Fruit fly (Drosophila melanogaster): Measurements from ENCODE around the gene Fer1.
A peak's percentile ranks its signal among the peaks of the same experiment; 100 is the strongest.

Gene Fer1

dm6 chr3R:7108589-7109312 is 27.3 kb upstream of the Fer1 start (continued):
- TF ChIP-seq fd3F (GFP tag; optimal IDR thresholded peaks at IDR 0.05) (peak; percentile 52), CG1024 (GFP tag; IDR thresholded peaks at IDR 0.05) (no peak), CG4730 (GFP tag; IDR thresholded peaks at IDR 0.05) (no peak), Mrtf (GFP tag; IDR thresholded peaks at IDR 0.05) (no peak), pum (GFP tag; optimal IDR thresholded peaks at IDR 0.05) (peak; percentile 90), CG17186 (GFP tag; optimal IDR thresholded peaks at IDR 0.05) (peak; percentile 89), MESR4 (GFP tag; optimal IDR thresholded peaks at IDR 0.05) (peak; percentile 24), odd (GFP tag; optimal IDR thresholded peaks at IDR 0.05) (peak; percentile 86), D19A (tag; optimal IDR thresholded peaks at IDR 0.05) (peak; percentile 96), CG15073 (GFP tag; optimal IDR thresholded peaks at IDR 0.05) (peak; percentile 80), CG3838 (GFP tag; optimal IDR thresholded peaks at IDR 0.05) (peak; percentile 86), maf-S (GFP tag; optimal IDR thresholded peaks at IDR 0.05) (peak; percentile 72), tio (GFP tag; optimal IDR thresholded peaks at IDR 0.05) (peak; percentile 92), zfh1 (GFP tag; IDR thresholded peaks at IDR 0.05) (no peak), CG8478 (optimal IDR thresholded peaks at IDR 0.05) (no peak), CG2120 (GFP tag; optimal IDR thresholded peaks at IDR 0.05) (peak; percentile 48), Dbx (GFP tag; IDR thresholded peaks at IDR 0.05) (no peak), crp (GFP tag; optimal IDR thresholded peaks at IDR 0.05) (peak; percentile 41 to 60), HHEX (GFP tag; optimal IDR thresholded peaks at IDR 0.05) (peak; percentile 85), tap (tag; optimal IDR thresholded peaks at IDR 0.05) (peak; percentile 98), jigr1 (GFP tag; IDR thresholded peaks at IDR 0.05) (no peak), pnt (GFP tag; optimal IDR thresholded peaks at IDR 0.05) (peak; percentile 88), dysf (GFP tag; IDR thresholded peaks at IDR 0.05) (no peak), CG1233 (GFP tag; optimal IDR thresholded peaks at IDR 0.05) (peak; percentile 93), jumu (GFP tag; optimal IDR thresholded peaks at IDR 0.05) (peak; percentile 87), E2f2 (GFP tag; IDR thresholded peaks at IDR 0.05) (no peak), CG4707 (GFP tag; optimal IDR thresholded peaks at IDR 0.05) (peak; percentile 89), scrt (GFP tag; optimal IDR thresholded peaks at IDR 0.05) (peak; percentile 78), Drgx (GFP tag; IDR thresholded peaks at IDR 0.05) (no peak), z (GFP tag; IDR thresholded peaks at IDR 0.05) (no peak), YL-1 (GFP tag; optimal IDR thresholded peaks at IDR 0.05) (peak; percentile 77), Jarid2 (GFP tag; optimal IDR thresholded peaks at IDR 0.05) (peak; percentile 70), shn (GFP tag; optimal IDR thresholded peaks at IDR 0.05) (peak; percentile 77), CG2712 (tag; optimal IDR thresholded peaks at IDR 0.05) (peak; percentile 99), gsb-n (tag; optimal IDR thresholded peaks at IDR 0.05) (peak; percentile 98), ATbp (GFP tag; optimal IDR thresholded peaks at IDR 0.05) (peak; percentile 96), sr (GFP tag; IDR thresholded peaks at IDR 0.05) (no peak), CG11723 (GFP tag; optimal IDR thresholded peaks at IDR 0.05) (peak; percentile 87), zf30C (GFP tag; optimal IDR thresholded peaks at IDR 0.05) (peak; percentile 98), ap (GFP tag; IDR thresholded peaks at IDR 0.05) (no peak), Hmx (GFP tag; optimal IDR thresholded peaks at IDR 0.05) (peak; percentile 77), sna (GFP tag; IDR thresholded peaks at IDR 0.05; ENCODE audit: partially characterized antibody) (no peak), Awh (GFP tag; IDR thresholded peaks at IDR 0.05) (no peak), CG6813 (GFP tag; optimal IDR thresholded peaks at IDR 0.05) (peak; percentile 92), CG17385 (GFP tag; optimal IDR thresholded peaks at IDR 0.05) (peak; percentile 93), Hey (tag; optimal IDR thresholded peaks at IDR 0.05) (peak; percentile 39), Ptx1 (GFP tag; IDR thresholded peaks at IDR 0.05) (no peak), CG6654 (GFP tag; optimal IDR thresholded peaks at IDR 0.05) (peak; percentile 74), CG18599 (GFP tag; optimal IDR thresholded peaks at IDR 0.05) (peak; percentile 86), CG33213 (GFP tag; optimal IDR thresholded peaks at IDR 0.05) (peak; percentile 85)

All from whole organism, embryonic.